Fruit fly (Drosophila melanogaster): Measurements from ENCODE around the gene Gr93c.
A peak's percentile ranks its signal among the peaks of the same experiment; 100 is the strongest.

Gr93c gene

dm6 chr3R:21834234-21835070 lies 10.6 kb downstream of the Gr93c start (continued):
- TF ChIP-seq Chrac-16 (GFP tag; optimal IDR thresholded peaks at IDR 0.05) (peak; percentile 33), GATAe (GFP tag; conservative IDR thresholded peaks at IDR 0.05) (no peak), Ptx1 (GFP tag; IDR thresholded peaks at IDR 0.05) (0 out of 2 replicates have a peak, but pooled peaks have one; percentile 20), CG17385 (GFP tag; optimal IDR thresholded peaks at IDR 0.05) (peak; percentile 14), NK7.1 (GFP tag; optimal IDR thresholded peaks at IDR 0.05) (no peak), CG16815 (GFP tag; optimal IDR thresholded peaks at IDR 0.05) (peak; percentile 7), en (GFP tag; optimal IDR thresholded peaks at IDR 0.05) (no peak), dmrt99B (tag; optimal IDR thresholded peaks at IDR 0.05) (peak; percentile 26), CHES-1-like (GFP tag; optimal IDR thresholded peaks at IDR 0.05) (no peak), CG9817 (tag; optimal IDR thresholded peaks at IDR 0.05) (no peak), CG1024 (GFP tag; IDR thresholded peaks at IDR 0.05) (no peak), CG13775 (GFP tag; optimal IDR thresholded peaks at IDR 0.05) (peak; percentile 15), Xbp1 (GFP tag; optimal IDR thresholded peaks at IDR 0.05) (peak; percentile 37), CG8924 (tag; optimal IDR thresholded peaks at IDR 0.05) (peak; percentile 14), Ada2b (GFP tag; IDR thresholded peaks at IDR 0.05) (no peak), CG9797 (GFP tag; optimal IDR thresholded peaks at IDR 0.05) (no peak), CG42726 (GFP tag; IDR thresholded peaks at IDR 0.05; ENCODE audit: partially characterized antibody) (no peak), slp2 (GFP tag; optimal IDR thresholded peaks at IDR 0.05) (no peak), z (GFP tag; IDR thresholded peaks at IDR 0.05) (no peak), unpg (GFP tag; optimal IDR thresholded peaks at IDR 0.05) (peak; percentile 70), zfh1 (GFP tag; IDR thresholded peaks at IDR 0.05) (peak; percentile 60; the same call in 2 of the 3 replicates), fd96Cb (tag; optimal IDR thresholded peaks at IDR 0.05) (no peak), ken (GFP tag; IDR thresholded peaks at IDR 0.05) (no peak), trem (tag; optimal IDR thresholded peaks at IDR 0.05) (peak; percentile 1), Hr78 (GFP tag; optimal IDR thresholded peaks at IDR 0.05) (peak in 1 of 2 experiments; percentile 86), CG4360 (GFP tag; IDR thresholded peaks at IDR 0.05) (peak; percentile 9; the same call in 1 of the 2 replicates), Hr39 (optimal IDR thresholded peaks at IDR 0.05) (no peak), nerfin-1 (tag; optimal IDR thresholded peaks at IDR 0.05) (peak; percentile 38), HHEX (GFP tag; optimal IDR thresholded peaks at IDR 0.05) (no peak), pros (GFP tag; optimal IDR thresholded peaks at IDR 0.05) (peak; percentile 77), gcm (GFP tag; optimal IDR thresholded peaks at IDR 0.05) (peak; percentile 18), Hsf (GFP tag; optimal IDR thresholded peaks at IDR 0.05) (peak; percentile 20), CG18619 (GFP tag; optimal IDR thresholded peaks at IDR 0.05) (no peak), tna (GFP tag; IDR thresholded peaks at IDR 0.05; ENCODE audit: partially characterized antibody) (no peak), gem (tag; optimal IDR thresholded peaks at IDR 0.05) (peak; percentile 71), CG12236 (GFP tag; optimal IDR thresholded peaks at IDR 0.05) (no peak), wdn (GFP tag; IDR thresholded peaks at IDR 0.05) (no peak), Usf (GFP tag; optimal IDR thresholded peaks at IDR 0.05) (peak; percentile 14), H15 (GFP tag; IDR thresholded peaks at IDR 0.05) (0 out of 3 replicates have a peak, but pooled peaks have one; percentile 46), zen2 (GFP tag; IDR thresholded peaks at IDR 0.05; ENCODE audit: partially characterized antibody) (no peak), Ssrp (tag; optimal IDR thresholded peaks at IDR 0.05) (peak; percentile 55), CG9437 (GFP tag; optimal IDR thresholded peaks at IDR 0.05) (peak; percentile 16), CoRest (tag; optimal IDR thresholded peaks at IDR 0.05) (peak; percentile 30), CG18262 (tag; optimal IDR thresholded peaks at IDR 0.05) (peak; percentile 75), CG33213 (GFP tag; optimal IDR thresholded peaks at IDR 0.05) (no peak), CG2202 (tag; optimal IDR thresholded peaks at IDR 0.05) (peak; percentile 49), pum (GFP tag; optimal IDR thresholded peaks at IDR 0.05) (no peak), CG33557 (GFP tag; optimal IDR thresholded peaks at IDR 0.05) (peak; percentile 50), Nf-YA (GFP tag; IDR thresholded peaks at IDR 0.05) (no peak)

Data from whole organism, embryonic.